Worm (Caenorhabditis elegans): Measurements from ENCODE around the gene M60.7.

ce11 chrX:8219428-8219827 is 41.5 kb downstream of the M60.7 start, which contains the start of gene K02A6.1:
- TF ChIP-seq unc-62 (GFP tag; optimal IDR thresholded peaks at IDR 0.05): no peak
- TF ChIP-seq F10E7.11 (tag; optimal IDR thresholded peaks at IDR 0.05): no peak
- TF ChIP-seq F49E8.2 (tag; optimal IDR thresholded peaks at IDR 0.05; ENCODE audit: insufficient read depth): no peak
- no peak for TF ChIP-seq egl-18 (GFP tag; IDR thresholded peaks at IDR 0.05)
- TF ChIP-seq dpl-1 (GFP tag; optimal IDR thresholded peaks at IDR 0.05): no peak
- no peak for TF ChIP-seq pha-4 (tag; optimal IDR thresholded peaks at IDR 0.05)
- no peak for TF ChIP-seq ama-1 (optimal IDR thresholded peaks at IDR 0.05)
- TF ChIP-seq ama-1 (GFP tag; optimal IDR thresholded peaks at IDR 0.05): no peak
- no peak for TF ChIP-seq hrde-1 (tag; optimal IDR thresholded peaks at IDR 0.05; ENCODE audit: borderline replicate concordance)
- TF ChIP-seq nhr-90 (tag; optimal IDR thresholded peaks at IDR 0.05): no peak
- no peak for TF ChIP-seq bed-2 (GFP tag; IDR thresholded peaks at IDR 0.05)
- TF ChIP-seq snpc-1.3 (tag; optimal IDR thresholded peaks at IDR 0.05; ENCODE audit: insufficient read depth): no peak
- no peak for TF ChIP-seq ets-4 (GFP tag; optimal IDR thresholded peaks at IDR 0.05)
- no peak for TF ChIP-seq chd-7 (tag; optimal IDR thresholded peaks at IDR 0.05)
